Worm (Caenorhabditis elegans): ENCODE results near the gene srbc-5.
A peak's percentile ranks its signal among the peaks of the same experiment; 100 is the strongest.

The srbc-5 gene

DNA sequence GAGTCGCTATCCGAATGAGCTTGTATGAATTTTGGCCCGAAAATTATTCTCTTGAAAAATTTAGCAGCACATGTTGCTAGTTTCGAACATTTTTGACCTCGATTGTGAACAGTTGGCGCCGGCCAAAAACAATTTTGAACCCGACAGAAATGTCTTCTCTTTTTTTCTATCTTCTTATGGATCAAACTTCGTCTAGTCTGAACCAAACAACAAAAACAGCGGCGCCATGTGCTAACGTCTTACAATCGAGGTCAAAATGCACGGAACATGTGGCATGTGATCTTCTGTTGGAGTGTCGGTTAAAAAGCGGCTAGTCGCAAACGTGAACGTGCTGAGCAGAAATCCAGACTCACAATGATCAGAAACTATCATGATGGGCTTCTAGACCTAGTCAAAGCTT is 16.0 kb downstream of the srbc-5 start (continued):
- TF ChIP-seq F37D6.2 (tag; optimal IDR thresholded peaks at IDR 0.05) (no peak), ceh-44 (GFP tag; IDR thresholded peaks at IDR 0.05) (no peak), nhr-11 (tag; optimal IDR thresholded peaks at IDR 0.05) (peak; percentile 15), lin-39 (tag; optimal IDR thresholded peaks at IDR 0.05) (no peak)

ce11 chrV:3278101-3278639 is 18.0 kb downstream of the srbc-5 start, which contains the start of gene fbxa-64:
Gene fbxa-64 (minus strand): TSS chrV:3278151.
- peak in 1 of 2 experiments; percentile 8 for TF ChIP-seq unc-62 (GFP tag; optimal IDR thresholded peaks at IDR 0.05 in 1 of 2)
- no peak for TF ChIP-seq unc-62 (tag; optimal IDR thresholded peaks at IDR 0.05)
- peak; percentile 7 for TF ChIP-seq dpl-1 (GFP tag; optimal IDR thresholded peaks at IDR 0.05)
- TF ChIP-seq nhr-6 (tag; optimal IDR thresholded peaks at IDR 0.05): no peak
- TF ChIP-seq mes-2 (tag; optimal IDR thresholded peaks at IDR 0.05; ENCODE audit: poor library complexity, severe bottlenecking): peak; percentile 50

DNA sequence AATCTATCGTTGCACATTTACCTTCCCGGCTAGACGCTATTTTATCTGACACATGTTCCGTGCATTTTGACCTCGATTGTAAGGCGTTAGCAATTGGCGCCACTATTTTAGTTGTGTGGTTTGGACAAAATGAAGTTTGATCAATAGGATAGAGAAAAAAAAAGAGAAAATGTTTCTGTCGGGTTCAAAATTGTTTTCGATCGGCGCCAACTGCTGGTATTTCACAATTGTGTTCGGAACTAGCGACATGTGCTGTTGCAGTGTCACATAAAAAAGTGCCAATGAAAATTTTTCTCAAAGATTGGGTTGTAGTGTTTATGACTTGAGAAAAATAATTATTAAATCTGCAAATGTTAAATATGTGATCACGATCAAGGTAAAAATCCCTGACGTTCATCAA is 19.0 kb downstream of the srbc-5 start:
- TF ChIP-seq daf-16 (GFP tag; optimal IDR thresholded peaks at IDR 0.05) (peak in 1 of 2 experiments; percentile 86), daf-16 (tag; optimal IDR thresholded peaks at IDR 0.05) (no peak), php-3 (GFP tag; IDR thresholded peaks at IDR 0.05) (no peak), fos-1 (tag; optimal IDR thresholded peaks at IDR 0.05) (no peak), tag-97 (GFP tag; IDR thresholded peaks at IDR 0.05) (no peak), dmd-6 (GFP tag; IDR thresholded peaks at IDR 0.05) (peak; percentile 40), hlh-11 (tag; optimal IDR thresholded peaks at IDR 0.05) (peak; percentile 54), nhr-28 (tag; optimal IDR thresholded peaks at IDR 0.05) (peak; percentile 10), nhr-77 (tag; optimal IDR thresholded peaks at IDR 0.05) (no peak), egl-43 (GFP tag; IDR thresholded peaks at IDR 0.05) (no peak), F26F4.8 (GFP tag; conservative IDR thresholded peaks at IDR 0.05) (no peak), lim-7 (GFP tag; IDR thresholded peaks at IDR 0.05) (no peak), aha-1 (tag) (peak; percentile 35)

ce11 chrV:3280009-3280408 is 19.8 kb downstream of the srbc-5 start, which contains the start of gene T28A11.2:
Gene T28A11.2 (plus strand): TSS chrV:3280379.
- peak; percentile 26 for TF ChIP-seq hlh-11 (tag; optimal IDR thresholded peaks at IDR 0.05)
- no peak for TF ChIP-seq ceh-20 (GFP tag; IDR thresholded peaks at IDR 0.05)

ce11 chrV:3281523-3281922 is 21.3 kb downstream of the srbc-5 start, which contains the start of gene T28A11.25:
Gene T28A11.25 (plus strand): TSS chrV:3281823.
- TF ChIP-seq daf-16 (GFP tag; optimal IDR thresholded peaks at IDR 0.05) (peak in 1 of 2 experiments; percentile 33), daf-16 (tag; optimal IDR thresholded peaks at IDR 0.05) (no peak), snpc-1.2 (GFP tag; IDR thresholded peaks at IDR 0.05) (no peak)

DNA sequence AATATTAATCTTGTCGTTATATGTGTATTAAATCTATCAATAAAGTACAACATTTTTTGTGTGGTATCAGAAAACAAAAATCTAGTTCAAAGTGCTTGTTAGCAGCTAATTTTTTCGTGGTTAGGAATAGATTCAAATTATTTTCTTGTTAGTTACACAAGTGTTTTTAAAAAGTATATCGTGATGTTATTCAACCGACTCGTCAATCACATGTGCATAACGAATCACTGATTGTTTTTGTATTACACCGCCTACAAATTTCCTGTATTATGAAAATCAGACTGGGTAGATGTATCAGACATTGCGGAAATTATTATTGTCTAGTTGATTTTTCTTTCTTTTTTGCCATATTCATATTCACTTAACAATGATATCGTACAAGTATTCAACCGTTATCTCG is 22.8 kb downstream of the srbc-5 start, which contains the start of gene str-64:
Gene str-64 (plus strand): TSS at position 301 of the 400 bp plus-strand sequence.
- TF ChIP-seq madf-5 (GFP tag; IDR thresholded peaks at IDR 0.05) (no peak), lin-38 (GFP tag; IDR thresholded peaks at IDR 0.05) (no peak), set-16 (GFP tag; IDR thresholded peaks at IDR 0.05) (no peak), aha-1 (tag) (peak; percentile 18), F37D6.2 (tag; optimal IDR thresholded peaks at IDR 0.05) (no peak), nhr-77 (tag; optimal IDR thresholded peaks at IDR 0.05) (no peak), saeg-2 (GFP tag; IDR thresholded peaks at IDR 0.05) (no peak), unc-62 (GFP tag; optimal IDR thresholded peaks at IDR 0.05 in 1 of 2) (peak in 1 of 2 experiments; percentile 73), unc-62 (tag; optimal IDR thresholded peaks at IDR 0.05) (no peak), Y105C5A.15 (GFP tag; IDR thresholded peaks at IDR 0.05) (no peak)

DNA sequence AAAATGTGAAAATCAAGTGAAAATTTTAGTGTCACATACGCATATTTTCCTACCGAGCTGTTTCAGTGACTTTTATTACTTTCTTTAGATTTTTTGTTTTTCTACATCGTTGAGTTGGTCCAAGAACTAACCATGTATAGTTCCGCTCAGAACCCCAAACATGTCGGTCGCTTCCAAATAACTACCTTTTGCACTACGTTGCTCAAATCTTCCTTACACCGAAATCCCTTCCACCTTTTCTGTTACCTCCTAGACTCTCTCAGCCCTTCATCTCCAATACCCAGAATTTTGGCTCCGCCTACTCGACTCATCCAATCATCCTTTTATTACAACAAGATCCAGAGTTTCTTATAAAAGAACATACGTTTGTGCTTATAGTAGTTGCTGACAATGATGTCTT is 24.5 kb downstream of the srbc-5 start, which contains the start of gene F35F10.5:
Gene F35F10.5 (plus strand): TSS at position 301 of the 400 bp plus-strand sequence.
- TF ChIP-seq unc-62 (GFP tag; optimal IDR thresholded peaks at IDR 0.05 in 1 of 2) (peak in 1 of 2 experiments; percentile 25), unc-62 (tag; optimal IDR thresholded peaks at IDR 0.05) (no peak), jun-1 (tag; optimal IDR thresholded peaks at IDR 0.05) (no peak), ZK337.2 (GFP tag; IDR thresholded peaks at IDR 0.05) (0 out of 2 replicates have a peak, but pooled peaks have one; percentile 24), aha-1 (tag) (peak; percentile 49)
